Worm (Caenorhabditis elegans) whole organism, mixed stage, embryonic: ENCODE measurements around the gene K06A4.10.

Source experiments
- M03D4.4 ChIP-seq: sonication (generic microtip); optimal IDR thresholded peaks from 2 replicates; lab custom pipeline; 2017; ENCODE audit warnings: mild to moderate bottlenecking, missing genetic modification characterization, missing compliant biosample characterization
- bed-3 ChIP-seq: fragments of 200-800 bp; sonication (Bioruptor generic); optimal IDR thresholded peaks from 3 replicates; lab custom pipeline; 2018; ENCODE audit warnings: mild to moderate bottlenecking, missing genetic modification characterization, moderate library complexity, missing compliant biosample characterization
- blmp-1 ChIP-seq: fragments of 150-350 bp; optimal IDR thresholded peaks from 2 replicates; lab custom pipeline; 2014; ENCODE audit warnings: missing biosample characterization, missing genetic modification characterization
- ceh-39 ChIP-seq: fragments of 150-350 bp; optimal IDR thresholded peaks from 2 replicates; lab custom pipeline; 2014; ENCODE audit warnings: missing biosample characterization, missing genetic modification characterization
- ceh-43 ChIP-seq: fragments of 200-800 bp; sonication (Bioruptor generic); optimal IDR thresholded peaks from 2 replicates; lab custom pipeline; 2018; ENCODE audit warnings: mild to moderate bottlenecking, missing genetic modification characterization, moderate library complexity, missing compliant biosample characterization
- ceh-83 ChIP-seq: fragments of 200-800 bp; sonication (Bioruptor generic); optimal IDR thresholded peaks from 2 replicates; lab custom pipeline; 2018; ENCODE audit warnings: mild to moderate bottlenecking, missing genetic modification characterization, missing compliant biosample characterization
- ces-1 ChIP-seq: fragments of 150-350 bp; optimal IDR thresholded peaks from 2 replicates; lab custom pipeline; 2014; ENCODE audit warnings: missing biosample characterization, missing genetic modification reagents, missing genetic modification characterization
- cnd-1 ChIP-seq: fragments of 200-800 bp; sonication (Bioruptor generic); optimal IDR thresholded peaks from 2 replicates; lab custom pipeline; 2018; ENCODE audit warnings: mild to moderate bottlenecking, missing genetic modification characterization, missing compliant biosample characterization
- drap-1 ChIP-seq: fragments of 200-800 bp; sonication (Bioruptor generic); optimal IDR thresholded peaks from 3 replicates; lab custom pipeline; 2018; ENCODE audit warnings: mild to moderate bottlenecking, missing genetic modification characterization, missing compliant biosample characterization
- elt-1 ChIP-seq: sonication (generic microtip); optimal IDR thresholded peaks from 2 replicates; lab custom pipeline; 2017; ENCODE audit warnings: missing genetic modification characterization, mild to moderate bottlenecking, missing compliant biosample characterization, antibody characterized with exemption, moderate library complexity, borderline replicate concordance; ENCODE audit not compliant: insufficient read depth
- elt-3 ChIP-seq: fragments of 150-350 bp; optimal IDR thresholded peaks from 2 replicates; lab custom pipeline; 2014; ENCODE audit warnings: missing biosample characterization, missing genetic modification characterization
- flh-1 ChIP-seq: fragments of 200-800 bp; sonication (Bioruptor generic); optimal IDR thresholded peaks from 2 replicates; lab custom pipeline; 2018; ENCODE audit warnings: mild to moderate bottlenecking, missing genetic modification characterization, moderate library complexity, missing compliant biosample characterization
- ham-2 ChIP-seq: fragments of 200-800 bp; sonication (Bioruptor generic); optimal IDR thresholded peaks from 2 replicates; lab custom pipeline; 2018; ENCODE audit warnings: mild to moderate bottlenecking, missing genetic modification characterization, missing compliant biosample characterization
- hlh-1 ChIP-seq: fragments of 150-350 bp; optimal IDR thresholded peaks from 2 replicates; lab custom pipeline; 2014; ENCODE audit warnings: missing biosample characterization, missing genetic modification reagents, missing genetic modification characterization
- lin-13 ChIP-seq: fragments of 150-350 bp; optimal IDR thresholded peaks from 2 replicates; lab custom pipeline; 2014; ENCODE audit warnings: missing biosample characterization, missing genetic modification characterization
- lin-32 ChIP-seq: fragments of 200-800 bp; sonication (Bioruptor generic); optimal IDR thresholded peaks from 2 replicates; lab custom pipeline; 2018; ENCODE audit warnings: mild to moderate bottlenecking, missing genetic modification characterization, missing compliant biosample characterization
- lsy-2 ChIP-seq: fragments of 150-350 bp; optimal IDR thresholded peaks from 2 replicates; lab custom pipeline; 2014; ENCODE audit warnings: missing biosample characterization, missing genetic modification characterization
- mab-5 ChIP-seq: fragments of 150-350 bp; optimal IDR thresholded peaks from 2 replicates; lab custom pipeline; 2014; ENCODE audit warnings: missing biosample characterization, missing genetic modification characterization
- mep-1 ChIP-seq: fragments of 150-350 bp; optimal IDR thresholded peaks from 2 replicates; lab custom pipeline; 2017; ENCODE audit warnings: missing biosample characterization, missing genetic modification reagents, missing genetic modification characterization, inconsistent platforms
- mls-2 ChIP-seq: sonication (generic microtip); optimal IDR thresholded peaks from 2 replicates; lab custom pipeline; 2016; ENCODE audit warnings: mild to moderate bottlenecking, missing genetic modification characterization, moderate library complexity, missing compliant biosample characterization
- nhr-12 ChIP-seq: fragments of 150-350 bp; optimal IDR thresholded peaks from 2 replicates; lab custom pipeline; 2014; ENCODE audit warnings: missing biosample characterization, missing genetic modification characterization
- nhr-2 ChIP-seq: fragments of 150-350 bp; optimal IDR thresholded peaks from 2 replicates; lab custom pipeline; 2014; ENCODE audit warnings: missing biosample characterization, missing genetic modification characterization
- nhr-237 ChIP-seq: fragments of 150-350 bp; optimal IDR thresholded peaks from 2 replicates; lab custom pipeline; 2014; ENCODE audit warnings: missing biosample characterization, missing genetic modification characterization
- nhr-28 ChIP-seq: fragments of 150-350 bp; optimal IDR thresholded peaks from 2 replicates; lab custom pipeline; 2014; ENCODE audit warnings: missing biosample characterization, missing genetic modification characterization
- nhr-76 ChIP-seq: sonication (generic microtip); optimal IDR thresholded peaks from 2 replicates; lab custom pipeline; 2017; ENCODE audit warnings: missing biosample characterization, missing genetic modification characterization
- pha-4 ChIP-seq: fragments of 150-350 bp; optimal IDR thresholded peaks from 2 replicates; lab custom pipeline; 2018; ENCODE audit warnings: missing biosample characterization, missing genetic modification reagents, missing genetic modification characterization
- sem-2 ChIP-seq: fragments of 200-800 bp; sonication (Bioruptor generic); optimal IDR thresholded peaks from 2 replicates; lab custom pipeline; 2018; ENCODE audit warnings: mild to moderate bottlenecking, missing genetic modification characterization, missing compliant biosample characterization
- snpc-4 ChIP-seq: fragments of 150-350 bp; optimal IDR thresholded peaks from 2 replicates; lab custom pipeline; 2014; ENCODE audit warnings: missing biosample characterization, missing genetic modification characterization
- sptf-1 ChIP-seq: sonication (generic microtip); optimal IDR thresholded peaks from 2 replicates; lab custom pipeline; 2017; ENCODE audit warnings: mild to moderate bottlenecking, missing genetic modification characterization, moderate library complexity, missing compliant biosample characterization
- tbx-8 ChIP-seq: fragments of 200-800 bp; sonication (Bioruptor generic); optimal IDR thresholded peaks from 2 replicates; lab custom pipeline; 2018; ENCODE audit warnings: mild to moderate bottlenecking, missing genetic modification characterization, moderate library complexity, missing compliant biosample characterization
- unc-120 ChIP-seq: sonication (generic microtip); optimal IDR thresholded peaks from 2 replicates; lab custom pipeline; 2017; ENCODE audit warnings: missing genetic modification characterization, missing compliant biosample characterization; ENCODE audit not compliant: poor library complexity, severe bottlenecking
- unc-39 ChIP-seq: fragments of 150-350 bp; optimal IDR thresholded peaks from 2 replicates; lab custom pipeline; 2014; ENCODE audit warnings: missing biosample characterization, missing genetic modification characterization
- unc-62 ChIP-seq: fragments of 150-350 bp; optimal IDR thresholded peaks from 2 replicates; lab custom pipeline; 2014; ENCODE audit warnings: missing biosample characterization, missing genetic modification reagents, missing genetic modification characterization
- zip-8 ChIP-seq: fragments of 150-350 bp; optimal IDR thresholded peaks from 2 replicates; lab custom pipeline; 2014; ENCODE audit warnings: missing biosample characterization, missing genetic modification characterization
- ztf-11 ChIP-seq: fragments of 150-350 bp; optimal IDR thresholded peaks from 2 replicates; lab custom pipeline; 2014; ENCODE audit warnings: missing biosample characterization, missing genetic modification characterization

The K06A4.10 gene

ce11 chrV:9506931-9507330, 17.3 kb upstream of the K06A4.10 start:
- no peak for TF ChIP-seq sem-2 (GFP tag; lab: Kevin White, UChicago)
- no peak for TF ChIP-seq drap-1 (GFP tag; lab: Kevin White, UChicago)
- TF ChIP-seq lin-13 (tag; lab: Kevin White, UChicago), result no peak
- no peak for TF ChIP-seq pha-4 (tag; lab: Kevin White, UChicago)
- no peak for TF ChIP-seq ceh-43 (GFP tag; lab: Kevin White, UChicago)
- TF ChIP-seq lin-32, result no peak
- no peak for TF ChIP-seq nhr-237 (tag; lab: Kevin White, UChicago)
- no peak for TF ChIP-seq elt-1 (tag; lab: Kevin White, UChicago)
- TF ChIP-seq unc-62 (GFP tag; lab: Kevin White, UChicago), result no peak
- TF ChIP-seq ztf-11 (tag; lab: Kevin White, UChicago), result no peak

DNA sequence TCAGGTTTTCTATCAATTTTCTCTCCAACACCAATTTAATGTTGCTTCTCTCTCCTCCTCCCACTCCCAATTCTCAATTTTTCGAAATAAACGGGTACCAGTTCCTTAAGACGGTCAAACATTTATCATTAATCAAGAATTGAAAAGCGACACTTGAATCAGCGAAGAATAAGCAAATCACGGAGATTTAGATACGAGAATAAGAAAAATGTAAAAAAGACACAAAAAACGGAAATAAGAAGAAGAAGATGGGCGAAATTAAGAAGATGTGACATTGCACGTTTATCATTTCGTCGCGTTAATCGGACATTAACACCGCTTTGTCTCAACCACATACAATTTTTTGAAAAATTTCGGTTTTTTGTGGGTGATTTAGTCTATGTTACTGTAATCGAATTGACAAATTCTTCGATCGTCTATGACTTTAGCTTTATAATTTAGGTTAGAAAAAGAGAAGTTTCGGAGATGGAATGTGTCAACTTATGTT, 14.9 kb upstream of the K06A4.10 start, which contains the start of gene haao-1:
TSS of gene haao-1 (plus strand) at position 437 of the 487 bp plus-strand sequence.
- TF ChIP-seq sem-2 (GFP tag; lab: Kevin White, UChicago) (no peak), ztf-11 (tag; lab: Kevin White, UChicago) (no peak), nhr-76 (tag; lab: Kevin White, UChicago) (no peak), unc-62 (GFP tag; lab: Kevin White, UChicago) (no peak), flh-1 (GFP tag; lab: Kevin White, UChicago) (no peak), ceh-83 (GFP tag; lab: Kevin White, UChicago) (no peak), M03D4.4 (tag; lab: Kevin White, UChicago) (no peak), sptf-1 (tag; lab: Kevin White, UChicago) (no peak), cnd-1 (tag; lab: Kevin White, UChicago) (no peak), unc-39 (no peak), blmp-1 (tag; lab: Kevin White, UChicago) (no peak), nhr-237 (tag; lab: Kevin White, UChicago) (no peak), snpc-4 (tag; lab: Kevin White, UChicago) (no peak), hlh-1 (tag; lab: Kevin White, UChicago) (no peak), nhr-28 (tag; lab: Kevin White, UChicago) (no peak), bed-3 (GFP tag; lab: Kevin White, UChicago) (no peak), ceh-39 (tag; lab: Kevin White, UChicago) (no peak), mab-5 (tag; lab: Kevin White, UChicago) (no peak), mep-1 (tag; lab: Kevin White, UChicago) (no peak)
- TF ChIP-seq, all 35 proteins: peak for 0

- TF ChIP-seq blmp-1 (tag; lab: Kevin White, UChicago), result no peak
- TF ChIP-seq nhr-12, result peak; percentile 27
- peak; percentile 96 for TF ChIP-seq mls-2
- TF ChIP-seq mab-5 (tag; lab: Kevin White, UChicago), result no peak
- no peak for TF ChIP-seq elt-1 (tag; lab: Kevin White, UChicago)
- peak; percentile 88 for TF ChIP-seq cnd-1 (tag; lab: Kevin White, UChicago)
- TF ChIP-seq lsy-2 (tag; lab: Kevin White, UChicago), result no peak
- no peak for TF ChIP-seq unc-62 (GFP tag; lab: Kevin White, UChicago)
- peak; percentile 68 for TF ChIP-seq flh-1 (GFP tag; lab: Kevin White, UChicago)
- no peak for TF ChIP-seq nhr-76 (tag; lab: Kevin White, UChicago)
- no peak for TF ChIP-seq nhr-2 (tag; lab: Kevin White, UChicago)
- TF ChIP-seq ham-2 (GFP tag; lab: Kevin White, UChicago), result peak; percentile 93
- TF ChIP-seq elt-3, result no peak
- TF ChIP-seq nhr-237 (tag; lab: Kevin White, UChicago), result no peak
- no peak for TF ChIP-seq pha-4 (tag; lab: Kevin White, UChicago)
- no peak for TF ChIP-seq nhr-28 (tag; lab: Kevin White, UChicago)
- peak; percentile 88 for TF ChIP-seq sem-2 (GFP tag; lab: Kevin White, UChicago)
- peak; percentile 40 for TF ChIP-seq hlh-1 (tag; lab: Kevin White, UChicago)
- peak; percentile 94 for TF ChIP-seq ceh-83 (GFP tag; lab: Kevin White, UChicago)
- peak; percentile 95 for TF ChIP-seq sptf-1 (tag; lab: Kevin White, UChicago)
- TF ChIP-seq bed-3 (GFP tag; lab: Kevin White, UChicago), result peak; percentile 82
- TF ChIP-seq tbx-8, result peak; percentile 84
- peak; percentile 62 for TF ChIP-seq mep-1 (tag; lab: Kevin White, UChicago)
- TF ChIP-seq M03D4.4 (tag; lab: Kevin White, UChicago), result peak; percentile 93
- no peak for TF ChIP-seq zip-8
- TF ChIP-seq ztf-11 (tag; lab: Kevin White, UChicago), result no peak
- TF ChIP-seq lin-13 (tag; lab: Kevin White, UChicago), result peak; percentile 31
- TF ChIP-seq unc-120 (tag; lab: Kevin White, UChicago), result peak; percentile 91
- no peak for TF ChIP-seq ceh-39 (tag; lab: Kevin White, UChicago)
- TF ChIP-seq drap-1 (GFP tag; lab: Kevin White, UChicago), result peak; percentile 92
- TF ChIP-seq ces-1 (GFP tag; lab: Kevin White, UChicago), result peak; percentile 67
- TF ChIP-seq lin-32, result peak; percentile 87
- TF ChIP-seq snpc-4 (tag; lab: Kevin White, UChicago), result no peak
- peak; percentile 89 for TF ChIP-seq ceh-43 (GFP tag; lab: Kevin White, UChicago)
These were observed 13.7 kb upstream of the K06A4.10 start for ce11 chrV:9503152-9503817.
